Worm (Caenorhabditis elegans) whole organism, L4 larva: ENCODE measurements around the gene srh-282.

Experiments
- F10B5.3 ChIP-seq: sonication (generic microtip); optimal IDR thresholded peaks from 2 replicates; lab custom pipeline; 2016; ENCODE audit warnings: mild to moderate bottlenecking, missing genetic modification characterization, missing compliant biosample characterization
- F26F4.8 ChIP-seq: fragments of 200-800 bp; sonication (Bioruptor generic); conservative IDR thresholded peaks from 2 replicates; pipeline ENCODE4 v1.3.6; 2022; ENCODE audit warnings: missing genetic modification characterization, missing compliant biosample characterization
- F37D6.2 ChIP-seq: sonication (generic microtip); optimal IDR thresholded peaks from 2 replicates; lab custom pipeline; 2016; ENCODE audit warnings: mild to moderate bottlenecking, missing genetic modification characterization, missing compliant biosample characterization
- T20F7.1 ChIP-seq: fragments of 200-800 bp; sonication (Bioruptor generic); optimal IDR thresholded peaks from 2 replicates; lab custom pipeline; 2018; ENCODE audit warnings: mild to moderate bottlenecking, missing genetic modification characterization, missing compliant biosample characterization
- Y5F2A.4 ChIP-seq: fragments of 200-800 bp; sonication (Bioruptor generic); optimal IDR thresholded peaks from 2 replicates; lab custom pipeline; 2018; ENCODE audit warnings: mild to moderate bottlenecking, missing genetic modification characterization, missing compliant biosample characterization
- ZK337.2 ChIP-seq: fragments of 200-800 bp; sonication (Bioruptor generic); IDR thresholded peaks from 2 replicates; pipeline ENCODE4 v1.3.6; 2022; ENCODE audit warnings: missing genetic modification reagents, missing genetic modification characterization, missing compliant biosample characterization
- ZK546.5 ChIP-seq, 2 experiments: sonication (generic microtip); optimal IDR thresholded peaks; 2 replicates each; lab custom pipeline; 2017; ENCODE audit warnings: missing biosample characterization in 2 of 2, missing genetic modification characterization in 2 of 2
- aly-2 ChIP-seq: sonication (generic microtip); optimal IDR thresholded peaks from 2 replicates; lab custom pipeline; 2018; ENCODE audit warnings: missing biosample characterization, missing genetic modification characterization
- ceh-44 ChIP-seq: fragments of 200-800 bp; sonication (Bioruptor generic); IDR thresholded peaks from 2 replicates; pipeline ENCODE4 v1.3.6; 2022; ENCODE audit warnings: missing genetic modification reagents, missing genetic modification characterization, missing compliant biosample characterization
- ceh-62 ChIP-seq: sonication (generic microtip); optimal IDR thresholded peaks from 2 replicates; lab custom pipeline; 2017; ENCODE audit warnings: missing biosample characterization, missing genetic modification characterization
- ceh-82 ChIP-seq: sonication (generic microtip); optimal IDR thresholded peaks from 2 replicates; lab custom pipeline; 2017; ENCODE audit warnings: missing biosample characterization, missing genetic modification characterization
- ces-1 ChIP-seq: fragments of 150-350 bp; sonication (generic microtip); optimal IDR thresholded peaks from 4 replicates; lab custom pipeline; 2014; ENCODE audit warnings: missing biosample characterization, missing genetic modification reagents, missing genetic modification characterization
- cey-2 ChIP-seq: sonication (generic microtip); optimal IDR thresholded peaks from 3 replicates; lab custom pipeline; 2017; ENCODE audit warnings: missing genetic modification characterization, mild to moderate bottlenecking, missing compliant biosample characterization, antibody characterized with exemption, borderline replicate concordance; ENCODE audit not compliant: insufficient read depth
- ctbp-1 ChIP-seq: fragments of 200-800 bp; sonication (Bioruptor generic); IDR thresholded peaks from 2 replicates; pipeline ENCODE4 v1.3.6; 2022; ENCODE audit warnings: missing genetic modification reagents, missing genetic modification characterization, missing compliant biosample characterization
- daf-16 ChIP-seq, 3 experiments: sonication (generic microtip); optimal IDR thresholded peaks; 2 replicates each; lab custom pipeline; 2016 to 2017; ENCODE audit warnings: missing genetic modification characterization in 3 of 3, missing genetic modification reagents in 3 of 3, mild to moderate bottlenecking in 2 of 3, missing compliant biosample characterization in 2 of 3, missing biosample characterization in 1 of 3, moderate library complexity in 1 of 3
- dmd-8 ChIP-seq: fragments of 200-800 bp; sonication (Bioruptor generic); IDR thresholded peaks from 2 replicates; pipeline ENCODE4 v1.3.6; 2022; ENCODE audit warnings: missing genetic modification characterization, missing compliant biosample characterization
- dpl-1 ChIP-seq: fragments of 150-350 bp; optimal IDR thresholded peaks from 2 replicates; lab custom pipeline; 2014; ENCODE audit warnings: missing biosample characterization, missing genetic modification reagents, missing genetic modification characterization
- duxl-1 ChIP-seq: sonication (generic microtip); optimal IDR thresholded peaks from 2 replicates; lab custom pipeline; 2016; ENCODE audit warnings: mild to moderate bottlenecking, missing genetic modification characterization, moderate library complexity, missing compliant biosample characterization; ENCODE audit not compliant: poor library complexity
- dve-1 ChIP-seq: sonication (generic microtip); optimal IDR thresholded peaks from 2 replicates; lab custom pipeline; 2017; ENCODE audit warnings: antibody characterized with exemption, mild to moderate bottlenecking, missing genetic modification characterization, missing compliant biosample characterization; ENCODE audit not compliant: insufficient read depth
- egl-27 ChIP-seq: sonication (generic microtip); optimal IDR thresholded peaks from 3 replicates; lab custom pipeline; 2017; ENCODE audit warnings: missing biosample characterization, missing genetic modification reagents, missing genetic modification characterization
- egl-43 ChIP-seq: fragments of 200-800 bp; sonication (Bioruptor generic); IDR thresholded peaks from 2 replicates; pipeline ENCODE4 v1.3.6; 2022; ENCODE audit warnings: missing genetic modification reagents, missing genetic modification characterization, missing compliant biosample characterization
- hif-1 ChIP-seq, 2 experiments: sonication (generic microtip); optimal IDR thresholded peaks; 2 replicates each; lab custom pipeline; 2016 to 2017; ENCODE audit warnings: missing compliant biosample characterization in 2 of 2, missing genetic modification characterization in 2 of 2, missing genetic modification reagents in 2 of 2, missing genotype in 2 of 2, mild to moderate bottlenecking in 1 of 2
- jun-1 ChIP-seq: fragments of 150-350 bp; optimal IDR thresholded peaks from 2 replicates; lab custom pipeline; 2014; ENCODE audit warnings: missing biosample characterization, missing genetic modification reagents, missing genetic modification characterization
- lim-7 ChIP-seq: fragments of 200-800 bp; sonication (Bioruptor generic); IDR thresholded peaks from 2 replicates; pipeline ENCODE4 v1.3.6; 2022; ENCODE audit warnings: missing genetic modification characterization, missing compliant biosample characterization
- lin-15B ChIP-seq: fragments of 150-350 bp; sonication (generic microtip); optimal IDR thresholded peaks from 3 replicates; lab custom pipeline; 2014; ENCODE audit warnings: missing biosample characterization, missing genetic modification characterization
- lin-38 ChIP-seq: fragments of 200-800 bp; sonication (Bioruptor generic); IDR thresholded peaks from 2 replicates; pipeline ENCODE4 v1.3.6; 2022; ENCODE audit warnings: missing genetic modification reagents, missing genetic modification characterization, missing compliant biosample characterization
- lin-39 ChIP-seq: fragments of 150-350 bp; optimal IDR thresholded peaks from 2 replicates; lab custom pipeline; 2014; ENCODE audit warnings: missing biosample characterization, missing genetic modification reagents, missing genetic modification characterization
- lir-3 ChIP-seq: sonication (generic microtip); optimal IDR thresholded peaks from 2 replicates; lab custom pipeline; 2016; ENCODE audit warnings: mild to moderate bottlenecking, missing genetic modification characterization, missing compliant biosample characterization
- lsy-2 ChIP-seq, 2 experiments: fragments of 150-350 bp in 1 of 2; sonication (generic microtip) in 1 of 2; optimal IDR thresholded peaks; 2 replicates each; lab custom pipeline; 2014 to 2017; ENCODE audit warnings: missing biosample characterization in 2 of 2, missing genetic modification characterization in 2 of 2
- mes-2 ChIP-seq: sonication (generic microtip); optimal IDR thresholded peaks from 2 replicates; lab custom pipeline; 2016; ENCODE audit warnings: missing genotype, mild to moderate bottlenecking, missing genetic modification characterization, missing compliant biosample characterization; ENCODE audit not compliant: poor library complexity, severe bottlenecking
- mxl-2 ChIP-seq: fragments of 200-800 bp; sonication (Bioruptor generic); conservative IDR thresholded peaks from 2 replicates; pipeline ENCODE4 v1.3.6; 2022; ENCODE audit warnings: missing genetic modification reagents, missing genetic modification characterization, missing compliant biosample characterization
- mxl-3 ChIP-seq: fragments of 200-800 bp; sonication (Bioruptor generic); optimal IDR thresholded peaks from 2 replicates; lab custom pipeline; 2018; ENCODE audit warnings: mild to moderate bottlenecking, missing genetic modification characterization, missing compliant biosample characterization
- nhr-10 ChIP-seq: fragments of 150-350 bp; optimal IDR thresholded peaks from 2 replicates; lab custom pipeline; 2014; ENCODE audit warnings: missing biosample characterization, missing genetic modification characterization
- nhr-102 ChIP-seq: sonication (generic microtip); optimal IDR thresholded peaks from 2 replicates; lab custom pipeline; 2016; ENCODE audit warnings: mild to moderate bottlenecking, missing genetic modification characterization, moderate library complexity, missing compliant biosample characterization
- nhr-11 ChIP-seq: fragments of 150-350 bp; optimal IDR thresholded peaks from 2 replicates; lab custom pipeline; 2014; ENCODE audit warnings: missing biosample characterization, missing genetic modification characterization
- nhr-111 ChIP-seq: fragments of 200-800 bp; sonication (Bioruptor generic); optimal IDR thresholded peaks from 2 replicates; lab custom pipeline; 2018; ENCODE audit warnings: mild to moderate bottlenecking, missing genetic modification characterization, missing compliant biosample characterization
- nhr-237 ChIP-seq: sonication (generic microtip); optimal IDR thresholded peaks from 2 replicates; lab custom pipeline; 2017; ENCODE audit warnings: missing biosample characterization, missing genetic modification characterization
- nhr-28 ChIP-seq: fragments of 150-350 bp; optimal IDR thresholded peaks from 2 replicates; lab custom pipeline; 2014; ENCODE audit warnings: missing biosample characterization, missing genetic modification characterization
- nhr-48 ChIP-seq: sonication (generic microtip); optimal IDR thresholded peaks from 2 replicates; lab custom pipeline; 2016; ENCODE audit warnings: mild to moderate bottlenecking, missing genetic modification characterization, missing compliant biosample characterization
- nhr-76 ChIP-seq: fragments of 150-350 bp; optimal IDR thresholded peaks from 2 replicates; lab custom pipeline; 2014; ENCODE audit warnings: missing biosample characterization, missing genetic modification characterization
- php-3 ChIP-seq: fragments of 200-800 bp; sonication (Bioruptor generic); IDR thresholded peaks from 2 replicates; pipeline ENCODE4 v1.3.6; 2022; ENCODE audit warnings: missing genetic modification reagents, missing genetic modification characterization, missing compliant biosample characterization
- rbr-2 ChIP-seq: sonication (generic microtip); optimal IDR thresholded peaks from 2 replicates; lab custom pipeline; 2016; ENCODE audit warnings: missing genotype, missing genetic modification characterization, missing compliant biosample characterization
- sdz-12 ChIP-seq: fragments of 200-800 bp; sonication (Bioruptor generic); optimal IDR thresholded peaks from 2 replicates; lab custom pipeline; 2018; ENCODE audit warnings: mild to moderate bottlenecking, missing genetic modification characterization, missing compliant biosample characterization
- set-16 ChIP-seq: fragments of 200-800 bp; sonication (Bioruptor generic); IDR thresholded peaks from 2 replicates; pipeline ENCODE4 v1.3.6; 2022; ENCODE audit warnings: missing genetic modification reagents, missing genetic modification characterization, missing compliant biosample characterization
- snpc-4 ChIP-seq: fragments of 150-350 bp; optimal IDR thresholded peaks from 2 replicates; lab custom pipeline; 2014; ENCODE audit warnings: missing biosample characterization, missing genetic modification characterization
- spr-1 ChIP-seq: sonication (generic microtip); optimal IDR thresholded peaks from 2 replicates; lab custom pipeline; 2016; ENCODE audit warnings: mild to moderate bottlenecking, missing genetic modification characterization, missing compliant biosample characterization
- tag-97 ChIP-seq: fragments of 200-800 bp; sonication (Bioruptor generic); IDR thresholded peaks from 2 replicates; pipeline ENCODE4 v1.3.6; 2022; ENCODE audit warnings: missing genetic modification characterization, missing compliant biosample characterization
- unc-130 ChIP-seq: sonication (generic microtip); optimal IDR thresholded peaks from 2 replicates; lab custom pipeline; 2016; ENCODE audit warnings: missing genetic modification reagents, missing genetic modification characterization, missing compliant biosample characterization
- unc-62 ChIP-seq, 3 experiments: fragments of 150-350 bp in 1 of 3; sonication (generic microtip); optimal IDR thresholded peaks in 2 of 3; peaks in 1 of 3; 1 replicate in 1 of 3; 2 replicates in 2 of 3; lab custom pipeline; 2014 to 2017; ENCODE audit warnings: missing biosample characterization in 3 of 3, missing genetic modification characterization in 3 of 3, missing genetic modification reagents in 3 of 3, missing genotype in 1 of 3
- ztf-11 ChIP-seq: fragments of 150-350 bp; optimal IDR thresholded peaks from 2 replicates; lab custom pipeline; 2014; ENCODE audit warnings: missing biosample characterization, missing genetic modification characterization

Gene srh-282

ce11 chrIV:322497-322896 lies 49.3 kb upstream of the srh-282 start, which contains the start of gene grl-26 (continued):
- TF ChIP-seq nhr-102 (peak; percentile 59), egl-27 (tag; lab: Kevin White, UChicago) (no peak), ZK546.5 (tag; optimal IDR thresholded peaks at IDR 0.05; lab: Kevin White, UChicago) (no peak), unc-130 (GFP tag; lab: Kevin White, UChicago) (peak; percentile 69), dmd-8 (peak; percentile 83), ces-1 (GFP tag; lab: Kevin White, UChicago) (no peak), ctbp-1 (GFP tag; lab: Robert Waterston, UW) (peak; percentile 83), mes-2 (tag; lab: Kevin White, UChicago) (peak; percentile 80), cey-2 (tag; lab: Kevin White, UChicago) (no peak), aly-2 (tag; lab: Kevin White, UChicago) (no peak), dve-1 (tag; lab: Kevin White, UChicago) (peak; percentile 59), tag-97 (no peak), lir-3 (tag; lab: Kevin White, UChicago) (no peak), nhr-11 (no peak), F26F4.8 (GFP tag; lab: Robert Waterston, UW) (peak; percentile 86; the same call in 1 of the 2 replicates), ceh-44 (GFP tag; lab: Robert Waterston, UW) (peak; percentile 91), lin-38 (GFP tag; lab: Robert Waterston, UW) (peak; percentile 82), Y5F2A.4 (GFP tag; lab: Kevin White, UChicago) (peak; percentile 24), mxl-2 (no peak), ceh-82 (tag; lab: Kevin White, UChicago) (no peak), spr-1 (tag; lab: Kevin White, UChicago) (peak; percentile 59), ZK337.2 (0 out of 2 replicates have a peak, but pooled peaks have one; percentile 59), daf-16 (GFP tag; optimal IDR thresholded peaks at IDR 0.05; lab: Kevin White, UChicago) (peak in 1 of 2 experiments; percentile 89), daf-16 (tag; optimal IDR thresholded peaks at IDR 0.05; lab: Kevin White, UChicago) (peak; percentile 69), nhr-237 (tag; lab: Kevin White, UChicago) (no peak), F10B5.3 (tag; lab: Kevin White, UChicago) (peak; percentile 2), ceh-62 (tag; lab: Kevin White, UChicago) (no peak), jun-1 (tag; lab: Kevin White, UChicago) (no peak), lim-7 (peak; percentile 91), ztf-11 (tag; lab: Kevin White, UChicago) (no peak), nhr-28 (peak; percentile 38), duxl-1 (tag; lab: Kevin White, UChicago) (peak; percentile 77), nhr-48 (no peak), egl-43 (GFP tag; lab: Robert Waterston, UW) (peak; percentile 90), T20F7.1 (GFP tag; lab: Kevin White, UChicago) (no peak), mxl-3 (GFP tag; lab: Kevin White, UChicago) (peak; percentile 59), nhr-111 (GFP tag; lab: Kevin White, UChicago) (peak; percentile 71), unc-62 (GFP tag; optimal IDR thresholded peaks at IDR 0.05 in 1 of 2; lab: Kevin White, UChicago) (no peak), unc-62 (tag; optimal IDR thresholded peaks at IDR 0.05; lab: Kevin White, UChicago) (no peak), dpl-1 (GFP tag; lab: Kevin White, UChicago) (no peak), snpc-4 (tag; lab: Kevin White, UChicago) (no peak), lin-39 (tag; lab: Kevin White, UChicago) (no peak), rbr-2 (tag; lab: Kevin White, UChicago) (peak; percentile 61), set-16 (GFP tag; lab: Robert Waterston, UW) (no peak), sdz-12 (GFP tag; lab: Kevin White, UChicago) (peak; percentile 71), lin-15B (tag; lab: Kevin White, UChicago) (no peak), php-3 (GFP tag; lab: Robert Waterston, UW) (peak; percentile 66; the same call in 1 of the 2 replicates), F37D6.2 (tag; lab: Kevin White, UChicago) (peak; percentile 16), hif-1 (tag; optimal IDR thresholded peaks at IDR 0.05; lab: Kevin White, UChicago) (peak in 1 of 2 experiments; percentile 52), nhr-10 (no peak), nhr-76 (tag; lab: Kevin White, UChicago) (no peak), lsy-2 (tag; optimal IDR thresholded peaks at IDR 0.05; lab: Kevin White, UChicago) (no peak)
